3 fruit fly cellular contexts compared by ENCODE assay signal in the genomic region with DNA sequence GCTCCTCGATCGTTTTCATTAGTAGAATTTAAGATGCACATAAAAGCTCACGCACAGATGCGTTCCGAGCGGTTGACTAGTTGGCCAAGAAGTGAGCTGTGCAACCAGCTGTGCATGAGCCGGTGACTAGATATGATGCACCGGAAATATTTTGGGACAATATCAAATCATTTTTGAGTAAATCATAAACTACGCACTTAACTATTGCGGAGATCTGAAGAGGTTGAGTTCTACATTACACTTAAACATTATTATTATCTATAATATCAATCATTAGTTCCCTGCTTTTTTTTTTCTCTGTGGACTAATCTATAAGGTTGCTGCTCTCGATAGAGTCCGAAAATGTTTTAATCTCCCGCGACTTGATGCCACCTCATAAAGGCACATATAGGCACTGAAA.
A peak's percentile ranks its signal among the peaks of the same experiment; 100 is the strongest.
TF ChIP-seq lines count a peak whose summit lies in the region.

No protein-coding gene starts in this region.

- TF ChIP-seq CTCF in whole organism, embryonic (GFP tag; optimal IDR thresholded peaks at IDR 0.05; lab: Kevin White, UChicago) = no peak

TF ChIP-seq in whole organism, embryonic, 481 proteins besides CTCF, POLR2A, EP300 and RAD21 (continues in another document):
- TF ChIP-seq CG10366 (GFP tag; IDR thresholded peaks at IDR 0.05; lab: Robert Waterston, UW) = peak; percentile 22; the same call in 1 of the 2 replicates
- peak; percentile 17 for TF ChIP-seq Xbp1 (GFP tag; optimal IDR thresholded peaks at IDR 0.05; lab: Kevin White, UChicago)
- TF ChIP-seq H15 (GFP tag; IDR thresholded peaks at IDR 0.05; lab: Robert Waterston, UW) = no peak
- TF ChIP-seq Pdp1 (GFP tag; optimal IDR thresholded peaks at IDR 0.05; lab: Kevin White, UChicago) = no peak
- no peak for TF ChIP-seq Oaz (GFP tag; IDR thresholded peaks at IDR 0.05; lab: Robert Waterston, UW)
- peak; percentile 31 for TF ChIP-seq gsb-n (tag; optimal IDR thresholded peaks at IDR 0.05; lab: Kevin White, UChicago)
- TF ChIP-seq D19A (tag; optimal IDR thresholded peaks at IDR 0.05; lab: Kevin White, UChicago) = peak; percentile 11
- TF ChIP-seq CG10267 (tag; optimal IDR thresholded peaks at IDR 0.05; lab: Kevin White, UChicago) = peak; percentile 13
- TF ChIP-seq CG1024 (GFP tag; IDR thresholded peaks at IDR 0.05; lab: Robert Waterston, UW) = 0 out of 2 replicates have a peak, but pooled peaks have one; percentile 18
- peak; percentile 31 for TF ChIP-seq CG1603 (tag; optimal IDR thresholded peaks at IDR 0.05; lab: Kevin White, UChicago)
- TF ChIP-seq esg (GFP tag; conservative IDR thresholded peaks at IDR 0.05; lab: Robert Waterston, UW) = no peak
- peak; percentile 34 for TF ChIP-seq CG14710 (tag; optimal IDR thresholded peaks at IDR 0.05; lab: Kevin White, UChicago)
- peak; percentile 6 for TF ChIP-seq ATbp (GFP tag; optimal IDR thresholded peaks at IDR 0.05; lab: Kevin White, UChicago)
- TF ChIP-seq fd96Cb (tag; optimal IDR thresholded peaks at IDR 0.05; lab: Kevin White, UChicago) = peak; percentile 44
- peak; percentile 66; the same call in 1 of the 2 replicates for TF ChIP-seq vvl (GFP tag; IDR thresholded peaks at IDR 0.05; lab: Robert Waterston, UW)
- peak; percentile 32 for TF ChIP-seq CG7839 (tag; optimal IDR thresholded peaks at IDR 0.05; lab: Kevin White, UChicago)
- peak; percentile 34 for TF ChIP-seq CG17829 (tag; optimal IDR thresholded peaks at IDR 0.05; lab: Kevin White, UChicago)
- 0 out of 3 replicates have a peak, but pooled peaks have one; percentile 33 for TF ChIP-seq zfh1 (GFP tag; IDR thresholded peaks at IDR 0.05; lab: Robert Waterston, UW)
- TF ChIP-seq lmd (GFP tag; IDR thresholded peaks at IDR 0.05; lab: Robert Waterston, UW) = peak; percentile 6; the same call in 1 of the 2 replicates
- peak; percentile 26 for TF ChIP-seq CG12391 (tag; optimal IDR thresholded peaks at IDR 0.05; lab: Kevin White, UChicago)
- TF ChIP-seq Xrp1 (GFP tag; IDR thresholded peaks at IDR 0.05; lab: Robert Waterston, UW) = peak; percentile 58; the same call in 1 of the 2 replicates
- peak; percentile 46 for TF ChIP-seq CG11504 (tag; optimal IDR thresholded peaks at IDR 0.05; lab: Kevin White, UChicago)
- peak; percentile 17 for TF ChIP-seq az2 (GFP tag; optimal IDR thresholded peaks at IDR 0.05; lab: Kevin White, UChicago)
- peak in 1 of 3 experiments; percentile 29 for TF ChIP-seq lola (GFP tag; optimal IDR thresholded peaks at IDR 0.05; lab: Kevin White, UChicago)
- peak; percentile 58 for TF ChIP-seq Blimp-1 (GFP tag; optimal IDR thresholded peaks at IDR 0.05; lab: Kevin White, UChicago)
- peak; percentile 4 for TF ChIP-seq grau (tag; optimal IDR thresholded peaks at IDR 0.05; lab: Kevin White, UChicago)
- peak; percentile 47 for TF ChIP-seq Sox102F (GFP tag; optimal IDR thresholded peaks at IDR 0.05; lab: Kevin White, UChicago)

TF ChIP-seq in whole organism, prepupa, 60 proteins besides CTCF, POLR2A, EP300 and RAD21 (continues in another document):
- TF ChIP-seq Sox14 (GFP tag; optimal IDR thresholded peaks at IDR 0.05; lab: Kevin White, UChicago) (no peak), CG3032 (tag; optimal IDR thresholded peaks at IDR 0.05; lab: Kevin White, UChicago) (no peak), Sox102F (GFP tag; optimal IDR thresholded peaks at IDR 0.05; lab: Kevin White, UChicago) (no peak), dsx (GFP tag; optimal IDR thresholded peaks at IDR 0.05; lab: Kevin White, UChicago; ENCODE audit: poor library complexity, severe bottlenecking) (no peak), eg (GFP tag; IDR thresholded peaks at IDR 0.05; lab: Robert Waterston, UW) (0 out of 3 replicates have a peak, but pooled peaks have one; percentile 36), topi (GFP tag; optimal IDR thresholded peaks at IDR 0.05; lab: Kevin White, UChicago) (no peak), fd85E (GFP tag; optimal IDR thresholded peaks at IDR 0.05; lab: Kevin White, UChicago) (no peak), CG10631 (GFP tag; optimal IDR thresholded peaks at IDR 0.05; lab: Kevin White, UChicago) (peak; percentile 18), Hr38 (GFP tag; optimal IDR thresholded peaks at IDR 0.05; lab: Kevin White, UChicago) (no peak), CG8119 (GFP tag; IDR thresholded peaks at IDR 0.05; lab: Robert Waterston, UW) (0 out of 3 replicates have a peak, but pooled peaks have one; percentile 53), CG34406 (GFP tag; optimal IDR thresholded peaks at IDR 0.05; lab: Kevin White, UChicago) (no peak), CG6792 (GFP tag; optimal IDR thresholded peaks at IDR 0.05; lab: Kevin White, UChicago) (no peak), CG6854 (GFP tag; optimal IDR thresholded peaks at IDR 0.05; lab: Kevin White, UChicago) (no peak), fd59A (GFP tag; optimal IDR thresholded peaks at IDR 0.05; lab: Kevin White, UChicago) (no peak), Smox (GFP tag; optimal IDR thresholded peaks at IDR 0.05; lab: Kevin White, UChicago) (no peak), esn (GFP tag; optimal IDR thresholded peaks at IDR 0.05; lab: Kevin White, UChicago) (no peak), Blimp-1 (GFP tag; optimal IDR thresholded peaks at IDR 0.05; lab: Kevin White, UChicago) (no peak), pdm3 (GFP tag; optimal IDR thresholded peaks at IDR 0.05; lab: Kevin White, UChicago) (peak; percentile 37), CG9139 (GFP tag; optimal IDR thresholded peaks at IDR 0.05; lab: Kevin White, UChicago) (no peak), CG3919 (GFP tag; optimal IDR thresholded peaks at IDR 0.05; lab: Kevin White, UChicago) (no peak), Lpt (GFP tag; optimal IDR thresholded peaks at IDR 0.05; lab: Kevin White, UChicago) (no peak), CG16779 (tag; optimal IDR thresholded peaks at IDR 0.05; lab: Kevin White, UChicago) (no peak), CG32006 (GFP tag; optimal IDR thresholded peaks at IDR 0.05; lab: Kevin White, UChicago) (peak; percentile 42), acj6 (GFP tag; optimal IDR thresholded peaks at IDR 0.05; lab: Kevin White, UChicago) (peak; percentile 10), CG31627 (GFP tag; optimal IDR thresholded peaks at IDR 0.05; lab: Kevin White, UChicago) (no peak), CG11902 (GFP tag; optimal IDR thresholded peaks at IDR 0.05; lab: Kevin White, UChicago) (no peak), CG1621 (tag; optimal IDR thresholded peaks at IDR 0.05; lab: Kevin White, UChicago) (no peak), CG11762 (GFP tag; optimal IDR thresholded peaks at IDR 0.05; lab: Kevin White, UChicago; ENCODE audit: insufficient read depth) (no peak), CG6276 (GFP tag; optimal IDR thresholded peaks at IDR 0.05; lab: Kevin White, UChicago) (peak; percentile 13), Hr4 (GFP tag; optimal IDR thresholded peaks at IDR 0.05; lab: Kevin White, UChicago) (peak; percentile 4), CG6808 (GFP tag; optimal IDR thresholded peaks at IDR 0.05; lab: Kevin White, UChicago) (no peak)

TF ChIP-seq in whole organism, pupa, 21 proteins besides CTCF, POLR2A, EP300 and RAD21:
- TF ChIP-seq CG32121 (GFP tag; IDR thresholded peaks at IDR 0.05; lab: Robert Waterston, UW) (no peak), EcR (GFP tag; optimal IDR thresholded peaks at IDR 0.05; lab: Kevin White, UChicago) (no peak), CG34367 (tag; optimal IDR thresholded peaks at IDR 0.05; lab: Kevin White, UChicago) (peak; percentile 9), CG10348 (GFP tag; IDR thresholded peaks at IDR 0.05; lab: Robert Waterston, UW) (no peak), CG14655 (GFP tag; optimal IDR thresholded peaks at IDR 0.05; lab: Kevin White, UChicago) (peak; percentile 57), CG17806 (tag; optimal IDR thresholded peaks at IDR 0.05; lab: Kevin White, UChicago) (peak; percentile 31), D1 (tag; optimal IDR thresholded peaks at IDR 0.05; lab: Kevin White, UChicago) (no peak), CG9948 (tag; optimal IDR thresholded peaks at IDR 0.05; lab: Kevin White, UChicago) (peak; percentile 26), CG8301 (tag; optimal IDR thresholded peaks at IDR 0.05; lab: Kevin White, UChicago) (peak; percentile 46), CG8159 (tag; optimal IDR thresholded peaks at IDR 0.05; lab: Kevin White, UChicago) (peak; percentile 9), CG4496 (GFP tag; IDR thresholded peaks at IDR 0.05; lab: Robert Waterston, UW) (peak; percentile 59; the same call in 2 of the 3 replicates)
